Worm (Caenorhabditis elegans): ENCODE data around the gene F59B2.9.

Gene F59B2.9

DNA sequence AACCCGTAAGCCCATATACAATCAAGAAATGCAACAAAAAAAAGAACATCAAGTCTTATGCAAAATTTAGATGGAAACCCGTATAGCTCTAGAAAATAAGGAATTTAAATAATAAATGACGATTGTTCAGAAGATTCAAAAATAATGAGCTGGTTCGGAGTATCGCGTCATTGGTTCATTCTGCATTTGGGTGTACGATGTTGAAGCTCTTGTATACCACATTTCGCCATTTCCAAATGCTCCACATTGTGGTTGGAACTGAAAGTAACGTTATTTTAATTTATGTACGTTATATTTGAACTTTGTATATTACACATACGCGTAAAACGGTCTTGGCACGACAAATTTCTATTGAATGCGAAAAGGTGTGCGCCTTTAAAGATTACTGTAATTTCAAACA, 48.1 kb upstream of the F59B2.9 start (continued):
- TF ChIP-seq cebp-1 (GFP tag; IDR thresholded peaks at IDR 0.05) (no peak), cebp-1 (tag; optimal IDR thresholded peaks at IDR 0.05) (peak; percentile 54), zfh-2 (GFP tag; conservative IDR thresholded peaks at IDR 0.05) (no peak), efl-1 (GFP tag; optimal IDR thresholded peaks at IDR 0.05) (no peak), dpl-1 (GFP tag; optimal IDR thresholded peaks at IDR 0.05) (no peak), rpc-1 (optimal IDR thresholded peaks at IDR 0.05) (no peak), rpc-1 (tag; optimal IDR thresholded peaks at IDR 0.05) (no peak), ceh-58 (GFP tag; IDR thresholded peaks at IDR 0.05) (no peak), snpc-4 (GFP tag; optimal IDR thresholded peaks at IDR 0.05) (no peak), snpc-4 (tag; optimal IDR thresholded peaks at IDR 0.05) (peak in 2 of 4 experiments; percentile 14 to 28), F52B5.7 (tag; optimal IDR thresholded peaks at IDR 0.05) (no peak), ztf-25 (GFP tag; IDR thresholded peaks at IDR 0.05) (no peak), him-1 (tag; optimal IDR thresholded peaks at IDR 0.05) (peak; percentile 35), nfyb-1 (GFP tag; IDR thresholded peaks at IDR 0.05) (peak; percentile 79), B0019.2 (GFP tag; conservative IDR thresholded peaks at IDR 0.05) (no peak), ztf-18 (tag; optimal IDR thresholded peaks at IDR 0.05) (peak; percentile 3), F49E8.2 (tag; optimal IDR thresholded peaks at IDR 0.05; ENCODE audit: insufficient read depth) (no peak), hlh-26 (GFP tag; conservative IDR thresholded peaks at IDR 0.05) (no peak), mxl-1 (tag; optimal IDR thresholded peaks at IDR 0.05) (no peak), nhr-27 (tag; optimal IDR thresholded peaks at IDR 0.05) (no peak), lsl-1 (GFP tag; optimal IDR thresholded peaks at IDR 0.05) (no peak), attf-5 (GFP tag; optimal IDR thresholded peaks at IDR 0.05) (no peak), ceh-100 (GFP tag; IDR thresholded peaks at IDR 0.05) (peak; percentile 15; the same call in 1 of the 2 replicates), ztf-22 (GFP tag; optimal IDR thresholded peaks at IDR 0.05) (peak; percentile 45), cebp-2 (GFP tag; IDR thresholded peaks at IDR 0.05) (peak; percentile 88; the same call in 1 of the 2 replicates), hmg-1.2 (GFP tag; IDR thresholded peaks at IDR 0.05) (peak; percentile 22; the same call in 1 of the 2 replicates), B0336.3 (GFP tag; IDR thresholded peaks at IDR 0.05) (peak; percentile 74; the same call in 1 of the 2 replicates), nfya-1 (tag; optimal IDR thresholded peaks at IDR 0.05; ENCODE audit: borderline replicate concordance, insufficient read depth) (no peak), aptf-3 (GFP tag; IDR thresholded peaks at IDR 0.05) (no peak), T26A5.8 (tag; optimal IDR thresholded peaks at IDR 0.05) (no peak), F33H1.4 (GFP tag; IDR thresholded peaks at IDR 0.05) (no peak), T07F8.4 (tag; optimal IDR thresholded peaks at IDR 0.05) (no peak), egl-18 (GFP tag; IDR thresholded peaks at IDR 0.05) (no peak), pbrm-1 (GFP tag; IDR thresholded peaks at IDR 0.05) (peak; percentile 58; the same call in 1 of the 2 replicates), ztf-26 (tag; optimal IDR thresholded peaks at IDR 0.05) (no peak), Y56A3A.18 (GFP tag; IDR thresholded peaks at IDR 0.05) (no peak), mes-4 (tag; optimal IDR thresholded peaks at IDR 0.05) (peak; percentile 4), B0261.1 (tag; optimal IDR thresholded peaks at IDR 0.05) (no peak), unc-62 (GFP tag; optimal IDR thresholded peaks at IDR 0.05) (no peak), ceh-79 (tag; optimal IDR thresholded peaks at IDR 0.05) (no peak), F23B12.7 (tag; optimal IDR thresholded peaks at IDR 0.05; ENCODE audit: insufficient read depth) (no peak), atf-7 (tag; optimal IDR thresholded peaks at IDR 0.05) (peak; percentile 75), Y79H2A.3 (GFP tag; conservative IDR thresholded peaks at IDR 0.05) (no peak), madf-10 (tag; optimal IDR thresholded peaks at IDR 0.05) (peak; percentile 57), ztf-6 (GFP tag; IDR thresholded peaks at IDR 0.05) (no peak), ceh-91 (GFP tag; IDR thresholded peaks at IDR 0.05) (no peak), lin-35 (GFP tag; optimal IDR thresholded peaks at IDR 0.05) (no peak), xnd-1 (tag; optimal IDR thresholded peaks at IDR 0.05) (no peak), aptf-2 (GFP tag; conservative IDR thresholded peaks at IDR 0.05) (no peak), akir-1 (GFP tag; optimal IDR thresholded peaks at IDR 0.05) (no peak)

All from whole organism, young adult.